Worm (Caenorhabditis elegans): ENCODE data around the gene F47B8.2.
A peak's percentile ranks its signal among the peaks of the same experiment; 100 is the strongest.

The F47B8.2 gene

DNA sequence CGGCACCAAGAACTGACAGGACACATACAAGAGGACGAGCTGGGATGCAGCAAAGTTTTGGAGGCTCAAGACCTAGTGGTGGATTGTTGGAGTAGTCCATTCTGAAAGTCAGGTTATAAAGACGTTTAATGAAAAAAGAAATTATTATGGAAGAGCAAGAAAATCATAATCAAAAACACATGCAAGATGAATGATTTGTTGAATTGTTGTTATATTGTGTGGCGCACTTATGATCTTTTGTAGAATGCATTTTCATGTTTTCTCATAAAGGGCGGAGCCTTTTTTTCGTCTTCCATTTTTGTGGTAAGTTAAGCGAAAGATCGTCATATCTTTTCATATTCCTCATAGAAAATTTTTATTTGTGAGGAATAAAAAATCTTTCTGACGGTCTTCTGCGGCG lies at the start of gene F47B8.2:
Gene F47B8.2 (minus strand): TSS at position 101 of the 400 bp plus-strand sequence.
- TF ChIP-seq ces-1 (GFP tag; optimal IDR thresholded peaks at IDR 0.05), result no peak
- TF ChIP-seq ztf-11 (tag; optimal IDR thresholded peaks at IDR 0.05), result no peak
- TF ChIP-seq ham-2 (GFP tag; optimal IDR thresholded peaks at IDR 0.05), result no peak
- TF ChIP-seq unc-120 (tag; optimal IDR thresholded peaks at IDR 0.05; ENCODE audit: poor library complexity, severe bottlenecking), result no peak
- no peak for TF ChIP-seq nhr-28 (tag; optimal IDR thresholded peaks at IDR 0.05)
- no peak for TF ChIP-seq mep-1 (tag; optimal IDR thresholded peaks at IDR 0.05)
- TF ChIP-seq elt-1 (tag; optimal IDR thresholded peaks at IDR 0.05; ENCODE audit: borderline replicate concordance, insufficient read depth), result no peak
- no peak for TF ChIP-seq M03D4.4 (tag; optimal IDR thresholded peaks at IDR 0.05)
- TF ChIP-seq sem-2 (GFP tag; optimal IDR thresholded peaks at IDR 0.05), result no peak

DNA sequence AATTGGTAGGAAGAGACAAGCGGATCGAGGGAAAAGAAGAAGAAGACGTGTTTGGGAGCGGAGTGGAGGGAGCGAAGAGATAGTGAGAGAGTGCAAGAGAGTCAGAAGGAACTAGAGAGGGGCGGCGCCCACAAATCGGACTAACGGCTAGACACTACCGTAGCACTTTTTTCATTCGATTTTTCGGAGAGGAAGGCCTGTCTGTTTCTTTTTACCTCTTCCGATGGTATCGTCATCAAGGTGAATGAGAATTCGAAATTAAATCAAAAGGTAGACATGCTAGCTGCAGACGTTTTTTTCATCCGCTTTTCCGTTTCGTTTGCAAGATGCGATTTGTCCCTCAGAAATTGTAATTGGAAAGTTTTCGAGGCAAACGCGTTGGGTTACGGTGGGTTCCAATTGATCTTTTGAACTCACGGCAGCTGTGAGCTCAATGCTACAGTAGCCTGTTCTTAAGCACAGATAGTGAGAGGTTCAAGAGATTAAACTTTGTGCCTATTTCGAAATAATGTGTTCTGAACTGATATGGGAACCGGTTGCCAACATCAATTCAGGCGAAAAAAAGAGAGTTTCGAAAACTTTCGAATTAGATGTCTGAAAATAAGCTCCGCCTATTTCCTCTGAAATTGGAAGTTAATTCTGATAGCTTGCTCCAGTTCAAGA lies 48.3 kb upstream of the F47B8.2 start:
- TF ChIP-seq snpc-4 (tag; optimal IDR thresholded peaks at IDR 0.05), result no peak
- peak; percentile 60 for TF ChIP-seq lsy-2 (tag; optimal IDR thresholded peaks at IDR 0.05)

DNA sequence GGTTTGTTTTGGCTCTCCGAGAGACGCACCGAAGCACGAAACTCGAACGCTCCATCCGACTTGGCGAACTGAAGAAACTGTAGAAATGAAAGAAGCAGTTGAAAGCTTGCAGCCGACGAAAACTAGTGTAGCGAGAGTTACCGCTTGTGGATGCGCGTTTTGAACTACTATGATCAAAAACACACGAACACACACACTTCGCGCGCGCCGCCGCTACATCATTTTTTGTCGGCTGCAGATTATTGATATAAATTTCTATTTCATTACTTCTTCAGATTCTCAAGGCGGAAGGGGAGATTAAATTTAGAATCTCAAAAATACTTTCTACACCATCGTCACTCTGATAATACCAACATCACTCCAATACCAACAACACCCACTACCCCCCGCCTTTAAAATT lies 45.5 kb upstream of the F47B8.2 start:
- no peak for TF ChIP-seq ceh-43 (GFP tag; optimal IDR thresholded peaks at IDR 0.05)
- TF ChIP-seq ham-2 (GFP tag; optimal IDR thresholded peaks at IDR 0.05), result no peak
- no peak for TF ChIP-seq lsy-2 (tag; optimal IDR thresholded peaks at IDR 0.05)

DNA sequence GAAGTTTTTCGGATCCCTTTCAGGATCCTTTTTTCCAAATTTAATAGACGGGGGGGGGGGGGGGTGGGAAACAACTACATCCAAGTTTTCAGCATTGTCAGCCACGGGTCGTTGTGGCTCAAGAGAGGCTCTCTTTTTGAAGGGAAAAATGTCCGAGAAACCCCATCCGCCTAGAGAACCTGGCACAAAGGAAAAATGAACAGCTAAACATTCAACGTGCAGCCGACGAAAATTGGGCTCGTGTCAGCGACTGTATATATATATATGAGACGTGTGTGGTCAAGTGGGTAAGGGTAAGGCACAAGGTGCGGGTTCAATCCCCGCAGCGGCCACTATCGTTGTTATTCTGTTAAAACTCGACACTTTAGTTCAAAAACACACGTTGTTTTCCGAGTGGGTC lies 42.2 kb upstream of the F47B8.2 start, which contains the start of gene Y49A3A.4:
Gene Y49A3A.4 (minus strand): TSS at position 314 of the 400 bp plus-strand sequence.
- TF ChIP-seq drap-1 (GFP tag; optimal IDR thresholded peaks at IDR 0.05), result no peak
- no peak for TF ChIP-seq elt-1 (tag; optimal IDR thresholded peaks at IDR 0.05; ENCODE audit: borderline replicate concordance, insufficient read depth)
- no peak for TF ChIP-seq nhr-237 (tag; optimal IDR thresholded peaks at IDR 0.05)
- TF ChIP-seq lin-32 (GFP tag; optimal IDR thresholded peaks at IDR 0.05), result no peak
- TF ChIP-seq flh-1 (GFP tag; optimal IDR thresholded peaks at IDR 0.05), result no peak
- TF ChIP-seq elt-3 (tag; optimal IDR thresholded peaks at IDR 0.05), result no peak
- TF ChIP-seq nhr-2 (tag; optimal IDR thresholded peaks at IDR 0.05), result no peak
- no peak for TF ChIP-seq ceh-83 (GFP tag; optimal IDR thresholded peaks at IDR 0.05)
- TF ChIP-seq ceh-39 (tag; optimal IDR thresholded peaks at IDR 0.05), result no peak
- TF ChIP-seq unc-62 (GFP tag; optimal IDR thresholded peaks at IDR 0.05), result no peak
- no peak for TF ChIP-seq bed-3 (GFP tag; optimal IDR thresholded peaks at IDR 0.05)
- no peak for TF ChIP-seq M03D4.4 (tag; optimal IDR thresholded peaks at IDR 0.05)
- TF ChIP-seq sem-2 (GFP tag; optimal IDR thresholded peaks at IDR 0.05), result no peak

DNA sequence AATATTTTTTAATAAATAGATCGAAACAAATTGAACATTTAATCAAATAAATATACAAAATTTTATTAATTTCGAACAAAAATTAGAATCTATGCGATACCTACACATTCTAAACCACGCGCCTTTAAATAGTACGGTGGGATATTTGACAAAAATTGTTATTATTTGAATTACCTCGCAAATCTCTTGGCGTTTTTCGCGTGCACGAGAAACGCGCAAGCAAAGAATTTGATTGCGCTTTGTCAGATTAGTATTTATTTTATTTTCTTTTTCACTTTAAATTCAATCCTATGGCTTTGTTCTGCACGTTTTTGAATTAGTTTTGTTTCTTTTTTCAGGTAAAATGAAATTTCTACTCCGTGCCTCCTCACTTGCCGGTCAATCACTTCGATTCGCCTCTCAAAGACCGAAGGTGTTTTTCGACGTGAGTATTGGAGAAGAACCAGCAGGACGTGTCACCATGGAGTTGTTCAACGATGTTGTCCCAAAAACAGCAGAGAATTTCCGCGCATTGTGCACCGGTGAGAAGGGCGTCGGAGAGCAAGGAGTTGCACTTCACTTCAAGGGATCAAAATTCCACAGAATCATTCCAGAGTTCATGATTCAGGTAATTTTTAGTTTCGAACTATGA lies 39.4 kb upstream of the F47B8.2 start, which contains the start of gene cyn-1:
Gene cyn-1 (plus strand): TSS at position 339 of the 631 bp plus-strand sequence.
- TF ChIP-seq pha-4 (tag; optimal IDR thresholded peaks at IDR 0.05) (peak; percentile 77), lsy-2 (tag; optimal IDR thresholded peaks at IDR 0.05) (peak; percentile 79), ceh-43 (GFP tag; optimal IDR thresholded peaks at IDR 0.05) (no peak), unc-39 (tag; optimal IDR thresholded peaks at IDR 0.05) (no peak), M03D4.4 (tag; optimal IDR thresholded peaks at IDR 0.05) (no peak), drap-1 (GFP tag; optimal IDR thresholded peaks at IDR 0.05) (peak; percentile 12), lin-13 (tag; optimal IDR thresholded peaks at IDR 0.05) (peak; percentile 74), mep-1 (tag; optimal IDR thresholded peaks at IDR 0.05) (peak; percentile 36), cnd-1 (tag; optimal IDR thresholded peaks at IDR 0.05) (no peak), elt-1 (tag; optimal IDR thresholded peaks at IDR 0.05; ENCODE audit: borderline replicate concordance, insufficient read depth) (no peak), ceh-39 (tag; optimal IDR thresholded peaks at IDR 0.05) (peak; percentile 25), sem-2 (GFP tag; optimal IDR thresholded peaks at IDR 0.05) (no peak), snpc-4 (tag; optimal IDR thresholded peaks at IDR 0.05) (no peak), ztf-11 (tag; optimal IDR thresholded peaks at IDR 0.05) (no peak), nhr-12 (tag; optimal IDR thresholded peaks at IDR 0.05) (no peak), mab-5 (tag; optimal IDR thresholded peaks at IDR 0.05) (no peak), hlh-1 (tag; optimal IDR thresholded peaks at IDR 0.05) (peak; percentile 23), ceh-83 (GFP tag; optimal IDR thresholded peaks at IDR 0.05) (no peak), nhr-76 (tag; optimal IDR thresholded peaks at IDR 0.05) (no peak), zip-8 (tag; optimal IDR thresholded peaks at IDR 0.05) (no peak), sptf-1 (tag; optimal IDR thresholded peaks at IDR 0.05) (peak; percentile 53), nhr-237 (tag; optimal IDR thresholded peaks at IDR 0.05) (peak; percentile 72), ham-2 (GFP tag; optimal IDR thresholded peaks at IDR 0.05) (no peak), unc-120 (tag; optimal IDR thresholded peaks at IDR 0.05; ENCODE audit: poor library complexity, severe bottlenecking) (peak; percentile 7), ces-1 (GFP tag; optimal IDR thresholded peaks at IDR 0.05) (peak; percentile 80)

Data from whole organism, mixed stage, embryonic.